Worm (Caenorhabditis elegans): Measurements from ENCODE around the gene pezo-1.
A peak's percentile ranks its signal among the peaks of the same experiment; 100 is the strongest.

The pezo-1 gene

DNA sequence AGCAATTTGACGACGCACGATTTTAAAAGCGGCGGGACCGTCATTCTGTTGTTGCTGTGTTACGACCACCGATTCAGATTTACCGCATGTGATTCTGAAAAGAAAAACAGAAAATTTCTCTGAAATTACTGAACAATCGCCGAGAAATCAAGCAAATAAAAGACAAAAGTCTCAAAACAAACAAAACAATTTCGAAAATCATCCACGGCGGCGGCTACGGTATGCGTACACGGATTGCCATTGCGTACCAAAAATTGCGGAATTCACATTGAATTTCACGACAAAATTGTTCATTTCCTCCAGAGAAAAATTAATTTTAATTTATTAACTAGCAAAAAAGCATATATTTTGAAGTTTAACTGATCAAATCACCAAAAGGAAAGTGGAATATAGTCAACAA lies at the start of gene pezo-1:
Gene pezo-1, minus strand, starts transcription at position 101 of the 400 bp plus-strand sequence.
- TF ChIP-seq flt-1 (GFP tag; IDR thresholded peaks at IDR 0.05) = no peak
- no peak for TF ChIP-seq klf-2 (GFP tag; conservative IDR thresholded peaks at IDR 0.05)
- TF ChIP-seq T22C8.4 (GFP tag; IDR thresholded peaks at IDR 0.05) = no peak
- TF ChIP-seq tab-1 (GFP tag; IDR thresholded peaks at IDR 0.05) = no peak
- no peak for TF ChIP-seq med-1 (GFP tag; optimal IDR thresholded peaks at IDR 0.05; ENCODE audit: insufficient read depth)
- no peak for TF ChIP-seq cog-1 (tag; optimal IDR thresholded peaks at IDR 0.05)
- TF ChIP-seq ztf-29 (GFP tag; IDR thresholded peaks at IDR 0.05) = no peak
- no peak for TF ChIP-seq ref-1 (GFP tag; conservative IDR thresholded peaks at IDR 0.05)
- no peak for TF ChIP-seq ztf-23 (GFP tag; IDR thresholded peaks at IDR 0.05)

DNA sequence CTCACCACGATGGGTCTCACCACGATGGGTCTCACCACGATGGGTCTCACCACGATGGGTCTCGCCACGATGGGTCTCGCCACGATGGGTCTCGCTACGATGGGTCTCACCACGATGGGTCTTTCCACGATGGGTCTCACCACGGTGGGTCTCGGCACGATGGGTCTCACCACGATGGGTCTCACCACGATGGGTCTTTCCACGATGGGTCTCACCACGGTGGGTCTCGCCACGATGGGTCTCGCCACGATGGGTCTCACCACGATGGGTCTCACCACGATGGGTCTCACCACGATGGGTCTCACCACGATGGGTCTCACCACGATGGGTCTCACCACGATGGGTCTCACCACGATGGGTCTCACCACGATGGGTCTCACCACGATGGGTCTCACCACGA lies 44.5 kb upstream of the pezo-1 start:
- TF ChIP-seq tab-1 (GFP tag; IDR thresholded peaks at IDR 0.05) = 0 out of 2 replicates have a peak, but pooled peaks have one; percentile 16

DNA sequence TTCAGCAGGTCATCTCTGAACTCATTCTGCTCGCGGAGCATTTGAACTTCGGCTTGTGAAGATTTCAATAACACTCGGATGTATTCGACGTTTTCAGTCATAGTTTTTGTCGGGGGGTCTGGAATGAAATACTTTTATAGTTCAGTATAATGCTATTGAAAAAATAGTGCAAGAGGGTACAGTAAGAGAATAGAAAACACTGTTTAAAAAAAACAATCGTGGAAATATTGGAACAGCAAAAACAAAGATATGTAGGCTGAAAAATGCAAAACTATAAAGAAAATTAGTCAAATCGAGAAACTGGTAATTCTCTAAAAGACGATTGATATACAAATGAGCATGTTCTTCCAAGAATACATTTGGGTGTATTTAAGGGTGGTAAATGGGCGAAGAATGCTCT lies 41.7 kb upstream of the pezo-1 start, which contains the start of gene F56D5.5:
Gene F56D5.5, minus strand, starts transcription at position 101 of the 400 bp plus-strand sequence.
- no peak for TF ChIP-seq flt-1 (GFP tag; IDR thresholded peaks at IDR 0.05)
- TF ChIP-seq ztf-23 (GFP tag; IDR thresholded peaks at IDR 0.05) = no peak
- no peak for TF ChIP-seq ref-1 (GFP tag; conservative IDR thresholded peaks at IDR 0.05)
- TF ChIP-seq cog-1 (tag; optimal IDR thresholded peaks at IDR 0.05) = no peak
- TF ChIP-seq tab-1 (GFP tag; IDR thresholded peaks at IDR 0.05) = no peak
- TF ChIP-seq T22C8.4 (GFP tag; IDR thresholded peaks at IDR 0.05) = no peak
- TF ChIP-seq med-1 (GFP tag; optimal IDR thresholded peaks at IDR 0.05; ENCODE audit: insufficient read depth) = no peak

DNA sequence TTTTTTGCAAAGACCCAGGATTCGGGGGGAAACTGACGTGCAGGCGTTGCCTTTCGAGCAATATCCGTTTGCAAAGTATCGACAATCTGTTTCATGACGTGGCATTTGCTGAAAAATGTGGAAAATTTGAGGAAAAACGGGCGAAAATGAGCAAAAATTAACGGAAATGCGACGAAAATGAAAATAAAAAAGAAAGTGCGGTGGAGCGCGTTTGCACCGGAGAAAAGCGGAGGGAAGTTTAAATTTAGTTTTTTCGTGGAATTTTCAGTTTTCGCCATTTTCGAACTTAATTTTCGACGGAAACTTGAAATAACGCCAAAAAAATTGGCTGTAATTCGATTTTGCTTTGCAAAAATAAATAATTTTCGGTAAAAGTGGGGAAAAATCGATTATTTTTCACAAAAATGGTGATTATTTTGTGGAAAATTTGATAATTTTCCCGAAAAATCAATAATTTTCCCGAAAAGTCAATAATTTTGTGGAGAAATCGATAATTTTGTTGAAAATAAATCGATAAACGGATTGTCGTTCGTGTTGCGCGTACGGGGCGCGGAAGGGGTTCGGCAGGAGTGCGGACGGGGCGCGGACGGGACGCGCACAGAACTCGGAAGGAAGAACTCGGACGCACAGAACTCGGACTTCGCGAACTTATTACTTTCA lies 37.6 kb upstream of the pezo-1 start:
- TF ChIP-seq flt-1 (GFP tag; IDR thresholded peaks at IDR 0.05) = no peak
- TF ChIP-seq T22C8.4 (GFP tag; IDR thresholded peaks at IDR 0.05) = peak; percentile 64

DNA sequence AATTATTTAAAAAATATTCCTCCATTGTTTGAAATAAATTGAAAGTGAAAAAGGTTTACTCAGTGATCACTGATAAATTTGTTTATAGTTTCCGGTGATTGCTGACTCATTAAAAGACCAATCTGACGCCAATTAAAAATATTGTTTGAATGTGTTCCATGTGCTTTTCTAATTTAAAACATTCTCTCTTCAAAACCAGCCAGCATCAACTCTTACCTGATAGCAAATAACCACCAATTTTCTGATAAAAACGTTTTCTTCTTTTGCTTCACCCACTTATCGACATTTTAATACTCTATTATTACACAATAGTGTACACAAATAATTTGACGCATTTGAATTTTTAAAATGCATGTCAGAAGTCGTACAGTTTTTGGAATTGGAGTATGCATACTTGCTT lies 35.4 kb upstream of the pezo-1 start, which contains the start of gene F56D5.6:
Gene F56D5.6, plus strand, starts transcription at position 208 of the 400 bp plus-strand sequence.
- TF ChIP-seq ztf-29 (GFP tag; IDR thresholded peaks at IDR 0.05) = no peak
- no peak for TF ChIP-seq cog-1 (tag; optimal IDR thresholded peaks at IDR 0.05)
- no peak for TF ChIP-seq klf-2 (GFP tag; conservative IDR thresholded peaks at IDR 0.05)
- TF ChIP-seq ztf-23 (GFP tag; IDR thresholded peaks at IDR 0.05) = no peak
- TF ChIP-seq ref-1 (GFP tag; conservative IDR thresholded peaks at IDR 0.05) = no peak
- TF ChIP-seq T22C8.4 (GFP tag; IDR thresholded peaks at IDR 0.05) = no peak
- TF ChIP-seq tab-1 (GFP tag; IDR thresholded peaks at IDR 0.05) = no peak
- TF ChIP-seq flt-1 (GFP tag; IDR thresholded peaks at IDR 0.05) = no peak
- TF ChIP-seq med-1 (GFP tag; optimal IDR thresholded peaks at IDR 0.05; ENCODE audit: insufficient read depth) = no peak

DNA sequence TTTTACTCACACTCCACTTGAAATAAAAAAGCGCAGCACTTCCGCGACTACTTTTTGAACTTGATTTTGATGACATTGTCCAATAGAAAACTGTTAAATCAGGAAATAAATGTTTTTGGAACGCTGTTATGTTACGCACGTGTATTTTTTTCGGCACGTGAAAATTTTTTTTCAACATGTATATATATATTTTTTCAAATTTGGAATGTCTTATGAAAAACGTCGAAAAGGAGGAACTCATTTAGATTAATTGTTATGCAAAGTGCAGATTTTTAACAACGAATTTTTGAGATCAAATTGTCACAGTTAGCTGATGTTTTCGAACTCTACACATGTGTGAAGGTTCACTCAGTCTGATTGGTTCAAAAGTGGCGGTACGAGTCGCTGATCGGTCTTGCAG lies 32.2 kb upstream of the pezo-1 start, which contains the start of gene F56D5.2:
Gene F56D5.2, minus strand, starts transcription at position 101 of the 400 bp plus-strand sequence.
- no peak for TF ChIP-seq cog-1 (tag; optimal IDR thresholded peaks at IDR 0.05)
- no peak for TF ChIP-seq ztf-23 (GFP tag; IDR thresholded peaks at IDR 0.05)
- no peak for TF ChIP-seq tab-1 (GFP tag; IDR thresholded peaks at IDR 0.05)
- TF ChIP-seq flt-1 (GFP tag; IDR thresholded peaks at IDR 0.05) = no peak

DNA sequence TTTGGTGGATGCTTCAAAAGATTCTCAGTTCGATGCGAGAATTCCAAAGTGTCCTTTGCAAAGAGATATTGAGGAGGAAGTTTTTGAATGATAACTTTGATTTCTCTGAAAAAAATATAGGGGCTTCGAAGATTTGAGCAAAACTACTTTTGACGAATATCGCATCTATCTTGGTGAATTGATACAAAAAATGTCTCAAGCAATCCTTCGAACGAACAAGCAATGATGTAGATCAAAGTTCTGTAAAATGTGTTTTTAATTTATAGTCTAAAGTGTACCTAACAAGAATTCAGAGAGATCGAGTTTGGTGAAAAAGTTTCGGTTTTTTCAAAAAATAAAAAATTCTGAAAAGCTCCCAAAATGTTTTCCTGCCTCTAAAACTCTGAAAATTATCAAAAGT lies 31.0 kb upstream of the pezo-1 start, which contains the start of gene F56D5.3:
Gene F56D5.3, plus strand, starts transcription at position 301 of the 400 bp plus-strand sequence.
- TF ChIP-seq flt-1 (GFP tag; IDR thresholded peaks at IDR 0.05) = no peak
- TF ChIP-seq cog-1 (tag; optimal IDR thresholded peaks at IDR 0.05) = no peak
- TF ChIP-seq tab-1 (GFP tag; IDR thresholded peaks at IDR 0.05) = no peak
- TF ChIP-seq ztf-29 (GFP tag; IDR thresholded peaks at IDR 0.05) = no peak
- TF ChIP-seq klf-2 (GFP tag; conservative IDR thresholded peaks at IDR 0.05) = no peak
- TF ChIP-seq T22C8.4 (GFP tag; IDR thresholded peaks at IDR 0.05) = no peak
- no peak for TF ChIP-seq med-1 (GFP tag; optimal IDR thresholded peaks at IDR 0.05; ENCODE audit: insufficient read depth)
- no peak for TF ChIP-seq ref-1 (GFP tag; conservative IDR thresholded peaks at IDR 0.05)
- TF ChIP-seq ztf-23 (GFP tag; IDR thresholded peaks at IDR 0.05) = no peak

DNA sequence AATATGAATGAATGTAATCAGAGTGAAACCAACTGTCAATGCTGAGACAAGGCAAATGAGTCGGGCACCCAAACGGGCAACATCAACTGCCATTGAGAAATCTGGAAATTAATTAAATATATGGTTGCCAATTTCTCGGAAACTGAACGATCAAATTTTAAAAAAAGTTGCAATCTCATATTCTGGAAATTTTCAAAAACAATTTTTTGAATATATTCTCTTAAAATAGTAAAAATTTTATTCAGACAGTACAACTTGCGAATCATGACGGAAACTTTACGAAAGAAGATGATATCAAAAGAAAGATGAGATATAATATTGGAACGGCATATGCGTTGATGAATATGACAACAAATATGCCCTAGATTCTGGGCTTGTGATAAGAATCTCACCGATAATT lies 29.8 kb upstream of the pezo-1 start, which contains the start of gene col-121:
Gene col-121, minus strand, starts transcription at position 101 of the 400 bp plus-strand sequence.
- TF ChIP-seq ztf-29 (GFP tag; IDR thresholded peaks at IDR 0.05) (no peak), T22C8.4 (GFP tag; IDR thresholded peaks at IDR 0.05) (no peak), ref-1 (GFP tag; conservative IDR thresholded peaks at IDR 0.05) (no peak), klf-2 (GFP tag; conservative IDR thresholded peaks at IDR 0.05) (no peak), tab-1 (GFP tag; IDR thresholded peaks at IDR 0.05) (no peak), flt-1 (GFP tag; IDR thresholded peaks at IDR 0.05) (no peak), ztf-23 (GFP tag; IDR thresholded peaks at IDR 0.05) (no peak), med-1 (GFP tag; optimal IDR thresholded peaks at IDR 0.05; ENCODE audit: insufficient read depth) (no peak), cog-1 (tag; optimal IDR thresholded peaks at IDR 0.05) (no peak)

DNA sequence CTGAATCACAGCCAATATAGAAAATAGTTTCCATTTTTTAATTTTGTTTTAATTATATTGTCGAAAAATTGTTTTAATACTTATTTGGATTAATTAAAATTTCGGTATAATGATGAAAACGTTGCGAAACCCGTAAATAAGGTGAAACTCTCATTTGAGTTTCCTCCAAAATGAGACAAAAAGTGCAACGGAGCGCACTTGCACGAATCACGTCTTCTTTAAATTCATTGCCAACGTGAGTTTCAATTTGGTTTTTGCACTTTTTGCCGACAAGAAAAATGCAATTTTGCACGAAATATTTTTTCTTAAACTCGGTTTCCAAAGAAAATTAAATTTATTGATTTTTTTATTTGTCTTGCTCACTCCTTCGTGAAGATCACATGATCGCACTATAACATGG lies 19.7 kb upstream of the pezo-1 start, which contains the start of gene daf-15:
Gene daf-15, plus strand, starts transcription at position 171 of the 400 bp plus-strand sequence.
- TF ChIP-seq cog-1 (tag; optimal IDR thresholded peaks at IDR 0.05) (no peak), tab-1 (GFP tag; IDR thresholded peaks at IDR 0.05) (no peak), flt-1 (GFP tag; IDR thresholded peaks at IDR 0.05) (no peak), med-1 (GFP tag; optimal IDR thresholded peaks at IDR 0.05; ENCODE audit: insufficient read depth) (no peak), klf-2 (GFP tag; conservative IDR thresholded peaks at IDR 0.05) (no peak), T22C8.4 (GFP tag; IDR thresholded peaks at IDR 0.05) (no peak), ztf-23 (GFP tag; IDR thresholded peaks at IDR 0.05) (no peak), ref-1 (GFP tag; conservative IDR thresholded peaks at IDR 0.05) (no peak), ztf-29 (GFP tag; IDR thresholded peaks at IDR 0.05) (no peak)

DNA sequence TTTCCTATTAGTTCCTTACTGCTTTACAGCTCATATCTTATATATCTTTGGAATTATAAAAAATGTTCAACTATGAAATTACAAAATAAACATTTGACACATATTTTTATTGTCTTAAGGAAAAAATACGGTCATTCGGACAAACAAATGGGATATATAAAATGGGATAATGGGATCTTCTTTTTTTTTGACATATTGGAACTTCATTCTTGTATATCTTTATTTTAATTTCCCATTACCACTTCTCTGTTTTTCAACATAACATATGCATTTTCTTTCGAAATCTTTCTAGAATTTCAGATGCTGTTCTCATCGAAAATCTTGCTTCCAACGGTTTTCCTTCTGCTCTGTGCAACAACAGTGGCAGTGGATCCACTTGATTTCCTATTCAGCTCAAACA lies 18.5 kb upstream of the pezo-1 start, which contains the start of gene C10C5.7:
Gene C10C5.7, plus strand, starts transcription at position 301 of the 400 bp plus-strand sequence.
- TF ChIP-seq med-1 (GFP tag; optimal IDR thresholded peaks at IDR 0.05; ENCODE audit: insufficient read depth) (no peak), ref-1 (GFP tag; conservative IDR thresholded peaks at IDR 0.05) (no peak), ztf-29 (GFP tag; IDR thresholded peaks at IDR 0.05) (no peak), T22C8.4 (GFP tag; IDR thresholded peaks at IDR 0.05) (no peak), cog-1 (tag; optimal IDR thresholded peaks at IDR 0.05) (no peak), tab-1 (GFP tag; IDR thresholded peaks at IDR 0.05) (no peak)
